Worm (Caenorhabditis elegans) whole organism, L4/young adult: ENCODE results near the gene F59A7.14.

Experiments
- W03F9.2 ChIP-seq: fragments of 150-350 bp; optimal IDR thresholded peaks from 2 replicates; lab custom pipeline; 2014; ENCODE audit warnings: missing biosample characterization, missing genetic modification characterization
- dao-5 ChIP-seq: sonication (generic microtip); optimal IDR thresholded peaks from 2 replicates; lab custom pipeline; 2016; ENCODE audit warnings: missing genotype, missing genetic modification characterization, moderate library complexity, missing compliant biosample characterization
- him-1 ChIP-seq: sonication (generic microtip); optimal IDR thresholded peaks from 2 replicates; lab custom pipeline; 2016; ENCODE audit warnings: missing genotype, missing genetic modification reagents, missing genetic modification characterization, missing compliant biosample characterization

F59A7.14 gene

ce11 chrV:2011777-2012176 is 7.0 kb upstream of the F59A7.14 start, which contains the start of gene F59A7.7:
TSS of gene F59A7.7 (plus strand) at chrV:2012077.
- TF ChIP-seq dao-5 (tag; lab: Kevin White, UChicago): no peak
- TF ChIP-seq him-1 (tag; lab: Kevin White, UChicago): no peak
- TF ChIP-seq W03F9.2 (tag; lab: Kevin White, UChicago): no peak

DNA sequence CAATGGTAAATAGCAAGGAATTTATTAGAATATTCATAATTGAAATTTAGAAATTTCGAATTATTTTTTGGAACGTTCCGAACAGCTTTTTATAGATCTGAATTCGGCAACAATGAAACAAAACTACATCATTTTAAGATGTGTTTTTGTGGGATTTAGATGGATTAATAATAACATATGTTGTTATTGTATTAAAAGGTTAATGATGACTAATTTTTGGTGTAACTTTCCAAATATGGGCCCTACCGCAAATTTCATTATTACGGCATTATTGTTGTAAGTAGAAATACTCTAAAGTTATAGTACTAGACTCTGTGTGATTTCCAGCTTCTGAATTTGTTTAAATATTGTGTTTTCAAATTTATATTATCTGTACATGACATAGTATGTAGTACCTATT is 5.0 kb upstream of the F59A7.14 start, which contains the start of gene F59A7.11:
TSS of gene F59A7.11 (minus strand) at position 101 of the 400 bp plus-strand sequence.
- no peak for TF ChIP-seq dao-5 (tag; lab: Kevin White, UChicago)
- no peak for TF ChIP-seq W03F9.2 (tag; lab: Kevin White, UChicago)
- no peak for TF ChIP-seq him-1 (tag; lab: Kevin White, UChicago)

DNA sequence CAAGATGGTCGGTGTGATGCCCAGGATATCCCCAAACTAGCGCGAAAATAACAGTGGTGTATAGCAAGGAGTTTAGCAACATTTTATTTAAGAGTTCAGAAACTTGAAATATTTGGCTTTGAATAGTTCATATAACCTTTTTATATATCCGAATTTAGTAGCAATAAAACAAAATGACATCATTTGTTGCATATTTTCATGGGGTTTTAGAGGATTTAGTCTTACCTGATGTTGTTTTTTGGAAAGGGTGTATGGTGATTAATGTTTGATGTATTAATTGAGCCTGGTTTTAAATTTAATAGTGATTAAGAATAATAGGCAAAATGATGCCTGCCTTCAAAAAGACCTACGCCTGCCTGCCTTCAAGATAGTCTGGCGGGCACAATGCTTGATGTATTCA is 2.4 kb upstream of the F59A7.14 start, which contains the start of gene F59A7.2:
TSS of gene F59A7.2 (minus strand) at position 101 of the 400 bp plus-strand sequence.
- TF ChIP-seq dao-5 (tag; lab: Kevin White, UChicago) (no peak), W03F9.2 (tag; lab: Kevin White, UChicago) (no peak), him-1 (tag; lab: Kevin White, UChicago) (no peak)

DNA sequence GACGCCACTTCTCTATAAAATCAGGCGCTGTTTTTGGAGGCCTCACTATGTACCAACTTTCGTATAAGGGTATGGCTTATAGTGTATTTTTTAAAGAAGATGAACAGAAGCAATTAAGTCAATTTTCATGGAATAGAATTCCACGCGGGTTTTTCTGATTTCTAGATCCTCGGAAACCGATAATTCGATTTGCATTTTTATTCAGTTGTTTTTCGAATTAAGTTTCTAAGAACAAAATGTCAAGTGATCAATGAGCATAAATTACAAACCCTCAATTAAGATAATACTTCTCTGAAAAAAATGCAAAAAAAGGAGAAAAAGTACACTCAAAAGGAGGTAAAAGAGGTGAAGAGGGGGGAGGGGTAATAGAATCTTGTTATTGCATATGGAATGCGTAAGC is 2.5 kb downstream of the F59A7.14 start:
- TF ChIP-seq W03F9.2 (tag; lab: Kevin White, UChicago) (no peak), dao-5 (tag; lab: Kevin White, UChicago) (no peak), him-1 (tag; lab: Kevin White, UChicago) (no peak)

- TF ChIP-seq dao-5 (tag; lab: Kevin White, UChicago) (no peak), him-1 (tag; lab: Kevin White, UChicago) (no peak), W03F9.2 (tag; lab: Kevin White, UChicago) (no peak)
These were observed 3.6 kb downstream of the F59A7.14 start, which contains the start of gene F59A7.5 for ce11 chrV:2022374-2022773. TSS of gene F59A7.5 (plus strand) at chrV:2022674.

DNA sequence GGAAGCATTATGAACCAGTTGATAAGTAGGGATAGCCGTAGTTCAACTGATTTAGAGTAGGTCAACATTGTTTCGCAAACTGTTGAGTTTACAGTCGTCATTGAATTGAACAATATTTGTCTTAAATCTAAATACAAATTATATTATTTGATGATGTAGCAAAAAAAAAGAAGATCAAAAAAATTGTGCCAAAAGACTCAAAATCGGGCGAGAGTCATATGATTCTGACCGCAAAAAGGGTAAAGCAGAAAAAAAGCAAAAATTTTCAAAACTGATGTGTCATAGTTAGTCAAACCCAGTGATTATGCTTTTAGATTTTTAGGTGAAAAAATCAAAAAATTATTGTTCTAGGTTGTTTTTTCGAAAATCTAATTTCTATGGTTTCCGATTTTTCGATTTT is 9.0 kb downstream of the F59A7.14 start, which contains the start of gene srab-13:
TSS of gene srab-13 (minus strand) at position 101 of the 400 bp plus-strand sequence.
- TF ChIP-seq him-1 (tag; lab: Kevin White, UChicago) (no peak), W03F9.2 (tag; lab: Kevin White, UChicago) (no peak), dao-5 (tag; lab: Kevin White, UChicago) (no peak)

DNA sequence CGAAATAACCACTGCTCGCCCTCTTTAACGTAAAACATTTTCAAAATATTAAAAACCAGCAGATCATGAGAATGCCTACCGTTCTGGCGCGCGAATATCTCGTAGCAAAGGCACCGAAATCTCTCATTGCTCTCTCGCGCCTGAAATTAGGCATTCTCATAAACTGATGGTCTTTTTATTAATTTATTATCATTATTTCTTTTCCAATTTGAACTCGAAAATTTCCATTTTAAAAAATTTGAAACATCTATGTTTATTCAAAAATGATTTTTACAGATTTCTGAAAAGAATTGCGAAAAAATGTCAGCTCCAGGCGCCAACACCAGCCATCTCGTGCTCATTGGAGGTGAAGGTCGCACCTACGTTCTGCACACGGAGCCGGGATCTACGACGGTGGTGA is 11.1 kb downstream of the F59A7.14 start, which contains the start of gene F59A7.12:
TSS of gene F59A7.12 (plus strand) at position 301 of the 400 bp plus-strand sequence.
- no peak for TF ChIP-seq W03F9.2 (tag; lab: Kevin White, UChicago)

- TF ChIP-seq W03F9.2 (tag; lab: Kevin White, UChicago) (no peak), dao-5 (tag; lab: Kevin White, UChicago) (no peak), him-1 (tag; lab: Kevin White, UChicago) (no peak)
These were observed 11.9 kb downstream of the F59A7.14 start for ce11 chrV:2030661-2031060.

- TF ChIP-seq dao-5 (tag; lab: Kevin White, UChicago) (no peak), W03F9.2 (tag; lab: Kevin White, UChicago) (no peak), him-1 (tag; lab: Kevin White, UChicago) (no peak)
These were observed 12.7 kb downstream of the F59A7.14 start, which contains the start of gene hil-6 for ce11 chrV:2031454-2031853. TSS of gene hil-6 (minus strand) at chrV:2031554.

- TF ChIP-seq W03F9.2 (tag; lab: Kevin White, UChicago): no peak
- no peak for TF ChIP-seq him-1 (tag; lab: Kevin White, UChicago)
- no peak for TF ChIP-seq dao-5 (tag; lab: Kevin White, UChicago)
These were observed 16.8 kb downstream of the F59A7.14 start, which contains the start of gene srab-23 for ce11 chrV:2035545-2035944. TSS of gene srab-23 (minus strand) at chrV:2035645.

DNA sequence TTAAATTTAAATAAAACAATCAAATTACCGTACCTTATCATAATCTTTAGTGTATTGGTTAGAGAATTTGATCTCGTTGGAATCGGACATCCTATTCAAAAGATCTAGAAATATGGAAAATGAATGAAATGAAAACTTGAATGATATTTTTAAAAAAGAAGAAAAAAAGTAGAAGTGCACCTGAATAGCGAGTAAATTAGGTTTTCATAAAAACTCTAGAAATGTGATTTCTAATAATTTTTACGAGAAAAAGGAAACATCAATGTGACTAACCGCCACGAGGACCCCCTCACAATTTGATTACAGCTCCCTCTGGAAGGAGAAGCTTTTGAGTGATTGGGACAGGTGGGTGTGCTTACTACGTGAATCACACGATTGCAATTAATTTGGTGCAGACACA is 27.2 kb downstream of the F59A7.14 start, which contains the start of gene Y40B10A.5:
TSS of gene Y40B10A.5 (minus strand) at position 101 of the 400 bp plus-strand sequence.
- TF ChIP-seq W03F9.2 (tag; lab: Kevin White, UChicago) (no peak), dao-5 (tag; lab: Kevin White, UChicago) (no peak), him-1 (tag; lab: Kevin White, UChicago) (no peak)

DNA sequence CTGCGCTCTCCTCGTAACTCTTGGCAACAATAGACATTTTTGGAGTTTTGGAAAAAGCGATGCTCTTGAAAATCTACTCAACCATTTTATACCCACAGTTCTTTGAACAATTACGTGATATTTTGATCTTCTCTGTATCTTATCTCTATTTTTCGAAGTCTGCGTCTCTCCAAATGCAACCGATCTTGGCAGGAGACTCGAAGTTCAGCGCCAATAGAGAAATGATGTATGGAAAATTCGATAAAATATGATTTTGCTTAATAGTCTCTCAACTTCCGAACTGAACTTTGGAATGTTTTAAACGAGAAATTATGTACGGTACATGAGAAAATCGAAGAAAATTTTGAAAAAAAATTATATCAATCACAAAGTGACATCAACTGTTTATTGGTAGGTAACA is 31.3 kb downstream of the F59A7.14 start, which contains the start of gene comt-4:
TSS of gene comt-4 (minus strand) at position 50 of the 400 bp plus-strand sequence.
- TF ChIP-seq W03F9.2 (tag; lab: Kevin White, UChicago) (no peak), dao-5 (tag; lab: Kevin White, UChicago) (no peak), him-1 (tag; lab: Kevin White, UChicago) (no peak)

- TF ChIP-seq dao-5 (tag; lab: Kevin White, UChicago) (no peak), W03F9.2 (tag; lab: Kevin White, UChicago) (no peak), him-1 (tag; lab: Kevin White, UChicago) (no peak)
These were observed 32.0 kb downstream of the F59A7.14 start for ce11 chrV:2050790-2051189.

- TF ChIP-seq him-1 (tag; lab: Kevin White, UChicago) (no peak), W03F9.2 (tag; lab: Kevin White, UChicago) (no peak), dao-5 (tag; lab: Kevin White, UChicago) (no peak)
These were observed 32.7 kb downstream of the F59A7.14 start, which contains the start of gene Y40B10A.11 for ce11 chrV:2051507-2051906. TSS of gene Y40B10A.11 (minus strand) at chrV:2051607.
